Worm (Caenorhabditis elegans) whole organism, L4 larva: ENCODE data around the gene lsm-3.

Source experiments
- D1046.2 ChIP-seq: fragments of 200-800 bp; sonication (Bioruptor generic); IDR thresholded peaks from 2 replicates; pipeline ENCODE4 v1.3.6; 2022; ENCODE audit warnings: missing genetic modification characterization, missing compliant biosample characterization
- F37D6.2 ChIP-seq: sonication (generic microtip); optimal IDR thresholded peaks from 2 replicates; lab custom pipeline; 2016; ENCODE audit warnings: mild to moderate bottlenecking, missing genetic modification characterization, missing compliant biosample characterization
- F49E8.2 ChIP-seq: sonication (generic microtip); optimal IDR thresholded peaks from 2 replicates; lab custom pipeline; 2016; ENCODE audit warnings: missing compliant biosample characterization, mild to moderate bottlenecking, missing genetic modification characterization, borderline replicate concordance
- R02D3.7 ChIP-seq: fragments of 150-350 bp; sonication (generic microtip); optimal IDR thresholded peaks from 3 replicates; lab custom pipeline; 2014; ENCODE audit warnings: missing biosample characterization, missing genetic modification characterization
- T26A8.4 ChIP-seq: fragments of 200-800 bp; sonication (Bioruptor generic); IDR thresholded peaks from 2 replicates; pipeline ENCODE4 v1.3.6; 2022; ENCODE audit warnings: missing genetic modification characterization, missing compliant biosample characterization
- Y105C5A.15 ChIP-seq: fragments of 200-800 bp; sonication (Bioruptor generic); IDR thresholded peaks from 2 replicates; pipeline ENCODE4 v1.3.6; 2022; ENCODE audit warnings: missing genetic modification characterization, missing compliant biosample characterization
- Y75B8A.6 ChIP-seq: fragments of 200-800 bp; sonication (Bioruptor generic); IDR thresholded peaks from 2 replicates; pipeline ENCODE4 v1.3.6; 2022; ENCODE audit warnings: missing genetic modification reagents, missing genetic modification characterization, missing compliant biosample characterization
- ZK337.2 ChIP-seq: fragments of 200-800 bp; sonication (Bioruptor generic); IDR thresholded peaks from 2 replicates; pipeline ENCODE4 v1.3.6; 2022; ENCODE audit warnings: missing genetic modification reagents, missing genetic modification characterization, missing compliant biosample characterization
- ama-1 ChIP-seq: fragments of 150-350 bp; optimal IDR thresholded peaks from 2 replicates; lab custom pipeline; 2014; ENCODE audit warnings: inconsistent platforms, mixed read lengths
- attf-4 ChIP-seq: sonication (generic microtip); optimal IDR thresholded peaks from 3 replicates; lab custom pipeline; 2017; ENCODE audit warnings: missing biosample characterization, missing genetic modification characterization
- ceh-62 ChIP-seq: sonication (generic microtip); optimal IDR thresholded peaks from 2 replicates; lab custom pipeline; 2017; ENCODE audit warnings: missing biosample characterization, missing genetic modification characterization
- cey-2 ChIP-seq: sonication (generic microtip); optimal IDR thresholded peaks from 3 replicates; lab custom pipeline; 2017; ENCODE audit warnings: missing genetic modification characterization, mild to moderate bottlenecking, missing compliant biosample characterization, antibody characterized with exemption, borderline replicate concordance; ENCODE audit not compliant: insufficient read depth
- ctbp-1 ChIP-seq: fragments of 200-800 bp; sonication (Bioruptor generic); IDR thresholded peaks from 2 replicates; pipeline ENCODE4 v1.3.6; 2022; ENCODE audit warnings: missing genetic modification reagents, missing genetic modification characterization, missing compliant biosample characterization
- dmd-8 ChIP-seq: fragments of 200-800 bp; sonication (Bioruptor generic); IDR thresholded peaks from 2 replicates; pipeline ENCODE4 v1.3.6; 2022; ENCODE audit warnings: missing genetic modification characterization, missing compliant biosample characterization
- dmd-9 ChIP-seq: fragments of 200-800 bp; sonication (Bioruptor generic); IDR thresholded peaks from 2 replicates; pipeline ENCODE4 v1.3.6; 2022; ENCODE audit warnings: missing genetic modification reagents, missing genetic modification characterization, missing compliant biosample characterization
- dpl-1 ChIP-seq: fragments of 150-350 bp; optimal IDR thresholded peaks from 2 replicates; lab custom pipeline; 2014; ENCODE audit warnings: missing biosample characterization, missing genetic modification reagents, missing genetic modification characterization
- egl-27 ChIP-seq: sonication (generic microtip); optimal IDR thresholded peaks from 3 replicates; lab custom pipeline; 2017; ENCODE audit warnings: missing biosample characterization, missing genetic modification reagents, missing genetic modification characterization
- egl-43 ChIP-seq: fragments of 200-800 bp; sonication (Bioruptor generic); IDR thresholded peaks from 2 replicates; pipeline ENCODE4 v1.3.6; 2022; ENCODE audit warnings: missing genetic modification reagents, missing genetic modification characterization, missing compliant biosample characterization
- hmg-1.1 ChIP-seq: fragments of 200-800 bp; sonication (Bioruptor generic); IDR thresholded peaks from 2 replicates; pipeline ENCODE4 v1.3.6; 2022; ENCODE audit warnings: missing genetic modification reagents, missing genetic modification characterization, missing compliant biosample characterization
- jun-1 ChIP-seq: fragments of 150-350 bp; optimal IDR thresholded peaks from 2 replicates; lab custom pipeline; 2014; ENCODE audit warnings: missing biosample characterization, missing genetic modification reagents, missing genetic modification characterization
- mep-1 ChIP-seq: fragments of 150-350 bp; sonication (generic microtip); optimal IDR thresholded peaks from 3 replicates; lab custom pipeline; 2014; ENCODE audit warnings: missing biosample characterization, missing genetic modification characterization
- mes-2 ChIP-seq: sonication (generic microtip); optimal IDR thresholded peaks from 2 replicates; lab custom pipeline; 2016; ENCODE audit warnings: missing genotype, mild to moderate bottlenecking, missing genetic modification characterization, missing compliant biosample characterization; ENCODE audit not compliant: poor library complexity, severe bottlenecking
- mxl-3 ChIP-seq: fragments of 200-800 bp; sonication (Bioruptor generic); optimal IDR thresholded peaks from 2 replicates; lab custom pipeline; 2018; ENCODE audit warnings: mild to moderate bottlenecking, missing genetic modification characterization, missing compliant biosample characterization
- nhr-102 ChIP-seq: sonication (generic microtip); optimal IDR thresholded peaks from 2 replicates; lab custom pipeline; 2016; ENCODE audit warnings: mild to moderate bottlenecking, missing genetic modification characterization, moderate library complexity, missing compliant biosample characterization
- nhr-111 ChIP-seq: fragments of 200-800 bp; sonication (Bioruptor generic); optimal IDR thresholded peaks from 2 replicates; lab custom pipeline; 2018; ENCODE audit warnings: mild to moderate bottlenecking, missing genetic modification characterization, missing compliant biosample characterization
- nhr-25 ChIP-seq: sonication (generic microtip); optimal IDR thresholded peaks from 2 replicates; lab custom pipeline; 2017; ENCODE audit warnings: missing genetic modification characterization, mild to moderate bottlenecking, missing compliant biosample characterization, antibody characterized with exemption, moderate library complexity, borderline replicate concordance; ENCODE audit not compliant: insufficient read depth
- nhr-48 ChIP-seq: sonication (generic microtip); optimal IDR thresholded peaks from 2 replicates; lab custom pipeline; 2016; ENCODE audit warnings: mild to moderate bottlenecking, missing genetic modification characterization, missing compliant biosample characterization
- rbr-2 ChIP-seq: sonication (generic microtip); optimal IDR thresholded peaks from 2 replicates; lab custom pipeline; 2016; ENCODE audit warnings: missing genotype, missing genetic modification characterization, missing compliant biosample characterization
- snpc-4 ChIP-seq: fragments of 150-350 bp; optimal IDR thresholded peaks from 2 replicates; lab custom pipeline; 2014; ENCODE audit warnings: missing biosample characterization, missing genetic modification characterization
- spr-1 ChIP-seq: sonication (generic microtip); optimal IDR thresholded peaks from 2 replicates; lab custom pipeline; 2016; ENCODE audit warnings: mild to moderate bottlenecking, missing genetic modification characterization, missing compliant biosample characterization
- spr-3 ChIP-seq: fragments of 200-800 bp; sonication (Bioruptor generic); optimal IDR thresholded peaks from 2 replicates; lab custom pipeline; 2018; ENCODE audit warnings: mild to moderate bottlenecking, missing genetic modification characterization, missing compliant biosample characterization
- zag-1 ChIP-seq: fragments of 150-350 bp; optimal IDR thresholded peaks from 2 replicates; lab custom pipeline; 2014; ENCODE audit warnings: missing biosample characterization, missing genetic modification characterization
- zfp-2 ChIP-seq: sonication (generic microtip); optimal IDR thresholded peaks from 2 replicates; lab custom pipeline; 2016; ENCODE audit warnings: mild to moderate bottlenecking, missing genetic modification characterization, missing compliant biosample characterization
- ztf-11 ChIP-seq: fragments of 150-350 bp; optimal IDR thresholded peaks from 2 replicates; lab custom pipeline; 2014; ENCODE audit warnings: missing biosample characterization, missing genetic modification characterization

The lsm-3 gene

ce11 chrIV:13354044-13354443 is 33.0 kb upstream of the lsm-3 start:
- TF ChIP-seq F49E8.2 (tag; lab: Kevin White, UChicago) (no peak), nhr-25 (tag; lab: Kevin White, UChicago) (no peak), cey-2 (tag; lab: Kevin White, UChicago) (no peak), snpc-4 (tag; lab: Kevin White, UChicago) (no peak), nhr-102 (tag; lab: Kevin White, UChicago) (no peak), ceh-62 (tag; lab: Kevin White, UChicago) (no peak), nhr-48 (tag; lab: Kevin White, UChicago) (no peak), nhr-111 (no peak), mxl-3 (GFP tag; lab: Kevin White, UChicago) (no peak), dmd-9 (GFP tag; lab: Robert Waterston, UW) (no peak), T26A8.4 (GFP tag; lab: Robert Waterston, UW) (no peak), egl-43 (GFP tag; lab: Robert Waterston, UW) (no peak), jun-1 (no peak)

ce11 chrIV:13356005-13356404 is 31.0 kb upstream of the lsm-3 start:
- TF ChIP-seq nhr-102 (tag; lab: Kevin White, UChicago) (no peak), egl-27 (tag; lab: Kevin White, UChicago) (no peak), F37D6.2 (tag; lab: Kevin White, UChicago) (no peak)

- no peak for TF ChIP-seq mep-1 (tag; lab: Kevin White, UChicago)
- TF ChIP-seq ZK337.2 (GFP tag; lab: Robert Waterston, UW): 0 out of 2 replicates have a peak, but pooled peaks have one; percentile 11
- TF ChIP-seq, all 104 proteins: peak for 1
Observed at ce11 chrIV:13358488-13358887, 28.5 kb upstream of the lsm-3 start, which contains the start of gene W02A2.8. TSS of gene W02A2.8 (minus strand) at chrIV:13358588.

- TF ChIP-seq ctbp-1 (GFP tag; lab: Robert Waterston, UW) (no peak), Y105C5A.15 (GFP tag; lab: Robert Waterston, UW) (no peak), Y75B8A.6 (GFP tag; lab: Robert Waterston, UW) (no peak), egl-43 (GFP tag; lab: Robert Waterston, UW) (no peak), attf-4 (tag; lab: Kevin White, UChicago) (no peak), dpl-1 (no peak), spr-3 (GFP tag; lab: Kevin White, UChicago) (no peak), ztf-11 (tag; lab: Kevin White, UChicago) (no peak), rbr-2 (tag; lab: Kevin White, UChicago) (no peak), spr-1 (tag; lab: Kevin White, UChicago) (no peak), mes-2 (tag; lab: Kevin White, UChicago) (no peak), zag-1 (tag; lab: Kevin White, UChicago) (no peak), R02D3.7 (no peak), hmg-1.1 (GFP tag; lab: Robert Waterston, UW) (no peak), D1046.2 (GFP tag; lab: Robert Waterston, UW) (no peak), ama-1 (no peak), dmd-8 (GFP tag; lab: Robert Waterston, UW) (no peak), snpc-4 (tag; lab: Kevin White, UChicago) (no peak), zfp-2 (tag; lab: Kevin White, UChicago) (no peak), mxl-3 (GFP tag; lab: Kevin White, UChicago) (no peak)
Observed at ce11 chrIV:13360144-13360543, 26.9 kb upstream of the lsm-3 start, which contains the start of gene Y62E10A.3. TSS of gene Y62E10A.3 (minus strand) at chrIV:13360244.
